Fruit fly (Drosophila melanogaster) whole organism, embryonic: ENCODE data around the gene Prx4.

Experiments
- B-H1 ChIP-seq: fragments of 200-800 bp; sonication (Bioruptor generic); IDR thresholded peaks from 3 replicates; pipeline ENCODE4 v1.3.6; 2022; ENCODE audit warnings: missing biosample characterization, missing genetic modification characterization
- Bdp1 ChIP-seq: fragments of 200-800 bp; sonication (Bioruptor generic); optimal IDR thresholded peaks from 3 replicates; lab custom pipeline; 2016; ENCODE audit warnings: missing biosample characterization, missing genetic modification characterization
- Bgb ChIP-seq: fragments of 200-800 bp; sonication (Bioruptor generic); IDR thresholded peaks from 2 replicates; pipeline ENCODE4 v1.3.6; 2022; ENCODE audit warnings: missing biosample characterization, missing genetic modification characterization; ENCODE audit not compliant: partially characterized antibody
- CG11696 ChIP-seq: fragments of 200-800 bp; sonication (Bioruptor generic); IDR thresholded peaks from 2 replicates; pipeline ENCODE4 v1.3.6; 2022; ENCODE audit warnings: missing biosample characterization, missing genetic modification characterization
- CG12659 ChIP-seq: fragments of 200-800 bp; sonication (Bioruptor generic); optimal IDR thresholded peaks from 3 replicates; lab custom pipeline; 2017; ENCODE audit warnings: mild to moderate bottlenecking, missing biosample characterization, missing genetic modification reagents, missing genetic modification characterization
- CG12942 ChIP-seq: fragments of 200-800 bp; sonication (Bioruptor generic); optimal IDR thresholded peaks from 3 replicates; lab custom pipeline; 2016; ENCODE audit warnings: missing biosample characterization, missing genetic modification characterization
- CG14965 ChIP-seq: fragments of 200-800 bp; sonication (Bioruptor generic); optimal IDR thresholded peaks from 2 replicates; lab custom pipeline; 2016; ENCODE audit warnings: missing biosample characterization, missing genetic modification characterization, borderline replicate concordance
- CG15514 ChIP-seq: fragments of 200-800 bp; sonication (Bioruptor generic); optimal IDR thresholded peaks from 3 replicates; lab custom pipeline; 2017; ENCODE audit warnings: missing biosample characterization, missing genetic modification characterization, mild to moderate bottlenecking, moderate library complexity, missing genetic modification reagents
- CG15601 ChIP-seq: fragments of 200-800 bp; sonication (Bioruptor generic); optimal IDR thresholded peaks from 3 replicates; lab custom pipeline; 2019; ENCODE audit warnings: missing biosample characterization, mild to moderate bottlenecking, missing genetic modification characterization, moderate library complexity
- CG17361 ChIP-seq: fragments of 200-800 bp; sonication (Bioruptor generic); IDR thresholded peaks from 3 replicates; pipeline ENCODE4 v1.3.6; 2022; ENCODE audit warnings: missing biosample characterization, missing genetic modification characterization
- CG18262 ChIP-seq: fragments of 200-800 bp; optimal IDR thresholded peaks from 3 replicates; lab custom pipeline; 2019; ENCODE audit warnings: missing biosample characterization, mild to moderate bottlenecking, missing genetic modification characterization, moderate library complexity
- CG18764 ChIP-seq: fragments of 200-800 bp; sonication (Bioruptor generic); optimal IDR thresholded peaks from 3 replicates; lab custom pipeline; 2016; ENCODE audit warnings: missing biosample characterization, missing genetic modification characterization
- CG2712 ChIP-seq: fragments of 200-800 bp; optimal IDR thresholded peaks from 3 replicates; lab custom pipeline; 2019; ENCODE audit warnings: missing biosample characterization, mild to moderate bottlenecking, missing genetic modification characterization, moderate library complexity
- CG30403 ChIP-seq: fragments of 200-800 bp; sonication (Bioruptor generic); optimal IDR thresholded peaks from 3 replicates; lab custom pipeline; 2016; ENCODE audit warnings: missing biosample characterization, missing genetic modification characterization
- CG4282 ChIP-seq: fragments of 200-800 bp; sonication (Bioruptor generic); optimal IDR thresholded peaks from 2 replicates; lab custom pipeline; 2016; ENCODE audit warnings: missing biosample characterization, missing genetic modification characterization
- CG8089 ChIP-seq: fragments of 200-800 bp; sonication (Bioruptor generic); optimal IDR thresholded peaks from 3 replicates; lab custom pipeline; 2016; ENCODE audit warnings: missing biosample characterization, missing genetic modification characterization
- CG8290 ChIP-seq, 3 experiments: fragments of 200-800 bp; sonication (Bioruptor generic); optimal IDR thresholded peaks; 2 replicates each; lab custom pipeline; 2016 to 2019; ENCODE audit warnings: missing biosample characterization in 3 of 3, missing genetic modification characterization in 3 of 3, mild to moderate bottlenecking in 2 of 3, moderate library complexity in 1 of 3
- Chrac-16 ChIP-seq: fragments of 200-800 bp; sonication (Bioruptor generic); optimal IDR thresholded peaks from 3 replicates; lab custom pipeline; 2016; ENCODE audit warnings: missing biosample characterization, missing genetic modification characterization
- D19B ChIP-seq: fragments of 200-800 bp; sonication (Bioruptor generic); optimal IDR thresholded peaks from 2 replicates; lab custom pipeline; 2017; ENCODE audit warnings: missing biosample characterization, mild to moderate bottlenecking, missing genetic modification characterization
- Dad ChIP-seq: fragments of 200-800 bp; sonication (Bioruptor generic); optimal IDR thresholded peaks from 3 replicates; lab custom pipeline; 2016; ENCODE audit warnings: missing biosample characterization, missing genetic modification characterization
- Dbx ChIP-seq: fragments of 200-800 bp; sonication (Bioruptor generic); IDR thresholded peaks from 3 replicates; pipeline ENCODE4 v1.3.6; 2022; ENCODE audit warnings: missing biosample characterization, missing genetic modification characterization
- Dp ChIP-seq: fragments of 200-800 bp; sonication (Bioruptor generic); optimal IDR thresholded peaks from 2 replicates; lab custom pipeline; 2018; ENCODE audit warnings: missing biosample characterization, mild to moderate bottlenecking, missing genetic modification characterization, moderate library complexity
- Dref ChIP-seq: fragments of 200-800 bp; sonication (Bioruptor generic); IDR thresholded peaks from 2 replicates; pipeline ENCODE4 v1.3.6; 2022; ENCODE audit warnings: missing biosample characterization, missing genetic modification characterization
- Eip74EF ChIP-seq, 2 experiments: fragments of 200-800 bp in 1 of 2; fragments of >200 bp in 1 of 2; sonication (Bioruptor generic) in 1 of 2; optimal IDR thresholded peaks; 2 replicates each; lab custom pipeline; 2017 to 2019; ENCODE audit warnings: missing biosample characterization in 2 of 2, missing genetic modification characterization in 2 of 2, mild to moderate bottlenecking in 1 of 2, moderate library complexity in 1 of 2
- Fer3 ChIP-seq: fragments of 200-800 bp; sonication (Bioruptor generic); optimal IDR thresholded peaks from 2 replicates; lab custom pipeline; 2018; ENCODE audit warnings: missing biosample characterization, mild to moderate bottlenecking, missing genetic modification characterization, moderate library complexity
- HHEX ChIP-seq: fragments of 200-800 bp; sonication (Bioruptor generic); optimal IDR thresholded peaks from 3 replicates; lab custom pipeline; 2017; ENCODE audit warnings: missing biosample characterization, mild to moderate bottlenecking, missing genetic modification characterization, missing genetic modification reagents
- Hey ChIP-seq: fragments of 200-800 bp; sonication (Bioruptor generic); optimal IDR thresholded peaks from 3 replicates; lab custom pipeline; 2018; ENCODE audit warnings: missing biosample characterization, mild to moderate bottlenecking, missing genetic modification characterization
- Kr ChIP-seq: fragments of 200-800 bp; sonication (Bioruptor generic); optimal IDR thresholded peaks from 2 replicates; lab custom pipeline; 2017; ENCODE audit warnings: missing biosample characterization, mild to moderate bottlenecking, missing genetic modification characterization
- MESR4 ChIP-seq: fragments of 200-800 bp; sonication (Bioruptor generic); optimal IDR thresholded peaks from 2 replicates; lab custom pipeline; 2018; ENCODE audit warnings: missing biosample characterization, mild to moderate bottlenecking, missing genetic modification characterization, moderate library complexity
- Meics ChIP-seq: fragments of 200-800 bp; sonication (Bioruptor generic); optimal IDR thresholded peaks from 2 replicates; lab custom pipeline; 2017; ENCODE audit warnings: missing biosample characterization, mild to moderate bottlenecking, missing genetic modification characterization
- Nf-YA ChIP-seq: fragments of 200-800 bp; sonication (Bioruptor generic); IDR thresholded peaks from 2 replicates; pipeline ENCODE4 v1.3.6; 2022; ENCODE audit warnings: missing biosample characterization, missing genetic modification characterization
- PHDP ChIP-seq: fragments of 200-800 bp; sonication (Bioruptor generic); optimal IDR thresholded peaks from 3 replicates; lab custom pipeline; 2018; ENCODE audit warnings: missing biosample characterization, mild to moderate bottlenecking, missing genetic modification characterization, moderate library complexity
- Rfx ChIP-seq: fragments of 200-800 bp; sonication (Bioruptor generic); IDR thresholded peaks from 2 replicates; pipeline ENCODE4 v1.3.6; 2022; ENCODE audit warnings: missing biosample characterization, missing genetic modification characterization
- Sry-β ChIP-seq: fragments of 200-800 bp; sonication (Bioruptor generic); optimal IDR thresholded peaks from 2 replicates; lab custom pipeline; 2018; ENCODE audit warnings: missing biosample characterization, mild to moderate bottlenecking, missing genetic modification characterization, moderate library complexity
- Vsx1 ChIP-seq: fragments of 200-800 bp; sonication (Bioruptor generic); optimal IDR thresholded peaks from 2 replicates; lab custom pipeline; 2017; ENCODE audit warnings: missing biosample characterization, mild to moderate bottlenecking, missing genetic modification characterization, missing genetic modification reagents
- ac ChIP-seq: fragments of 200-800 bp; sonication (Bioruptor generic); optimal IDR thresholded peaks from 3 replicates; lab custom pipeline; 2017; ENCODE audit warnings: missing biosample characterization, mild to moderate bottlenecking, missing genetic modification characterization
- cad ChIP-seq: fragments of >200 bp; optimal IDR thresholded peaks from 2 replicates; lab custom pipeline; 2017; ENCODE audit warnings: missing biosample characterization, missing genetic modification characterization
- cas ChIP-seq: fragments of 200-800 bp; sonication (Bioruptor generic); IDR thresholded peaks from 2 replicates; pipeline ENCODE4 v1.3.6; 2022; ENCODE audit warnings: missing biosample characterization, missing genetic modification characterization
- dmrt11E ChIP-seq: fragments of 200-800 bp; sonication (Bioruptor generic); optimal IDR thresholded peaks from 3 replicates; lab custom pipeline; 2018; ENCODE audit warnings: missing biosample characterization, mild to moderate bottlenecking, missing genetic modification characterization, moderate library complexity
- dmrt99B ChIP-seq: fragments of 200-800 bp; sonication (Bioruptor generic); optimal IDR thresholded peaks from 2 replicates; lab custom pipeline; 2018; ENCODE audit warnings: missing biosample characterization, mild to moderate bottlenecking, missing genetic modification characterization, moderate library complexity
- ewg ChIP-seq: fragments of 200-800 bp; sonication (Bioruptor generic); optimal IDR thresholded peaks from 3 replicates; lab custom pipeline; 2017; ENCODE audit warnings: mild to moderate bottlenecking, missing biosample characterization, missing genetic modification reagents, missing genetic modification characterization
- exex ChIP-seq: fragments of 200-800 bp; sonication (Bioruptor generic); optimal IDR thresholded peaks from 4 replicates; lab custom pipeline; 2018; ENCODE audit warnings: missing biosample characterization, mild to moderate bottlenecking, missing genetic modification characterization, moderate library complexity
- gce ChIP-seq: fragments of 200-800 bp; sonication (Bioruptor generic); IDR thresholded peaks from 3 replicates; pipeline ENCODE4 v1.3.6; 2022; ENCODE audit warnings: missing biosample characterization, missing genetic modification characterization
- insv ChIP-seq, 2 experiments: fragments of 200-800 bp; sonication (Bioruptor generic); optimal IDR thresholded peaks; 3 replicates each; lab custom pipeline; 2016 to 2018; ENCODE audit warnings: missing biosample characterization in 2 of 2, missing genetic modification characterization in 2 of 2
- lbe ChIP-seq: fragments of 200-800 bp; sonication (Bioruptor generic); optimal IDR thresholded peaks from 2 replicates; lab custom pipeline; 2016; ENCODE audit warnings: missing biosample characterization, mild to moderate bottlenecking, missing genetic modification characterization
- luna ChIP-seq: fragments of 200-800 bp; sonication (Bioruptor generic); optimal IDR thresholded peaks from 2 replicates; lab custom pipeline; 2016; ENCODE audit warnings: missing biosample characterization, missing genetic modification characterization
- stwl ChIP-seq: fragments of 200-800 bp; sonication (Bioruptor generic); optimal IDR thresholded peaks from 3 replicates; lab custom pipeline; 2018; ENCODE audit warnings: missing biosample characterization, mild to moderate bottlenecking, missing genetic modification characterization, moderate library complexity
- vvl ChIP-seq: fragments of 200-800 bp; sonication (Bioruptor generic); IDR thresholded peaks from 2 replicates; pipeline ENCODE4 v1.3.6; 2022; ENCODE audit warnings: missing biosample characterization, missing genetic modification characterization

The Prx4 gene

DNA sequence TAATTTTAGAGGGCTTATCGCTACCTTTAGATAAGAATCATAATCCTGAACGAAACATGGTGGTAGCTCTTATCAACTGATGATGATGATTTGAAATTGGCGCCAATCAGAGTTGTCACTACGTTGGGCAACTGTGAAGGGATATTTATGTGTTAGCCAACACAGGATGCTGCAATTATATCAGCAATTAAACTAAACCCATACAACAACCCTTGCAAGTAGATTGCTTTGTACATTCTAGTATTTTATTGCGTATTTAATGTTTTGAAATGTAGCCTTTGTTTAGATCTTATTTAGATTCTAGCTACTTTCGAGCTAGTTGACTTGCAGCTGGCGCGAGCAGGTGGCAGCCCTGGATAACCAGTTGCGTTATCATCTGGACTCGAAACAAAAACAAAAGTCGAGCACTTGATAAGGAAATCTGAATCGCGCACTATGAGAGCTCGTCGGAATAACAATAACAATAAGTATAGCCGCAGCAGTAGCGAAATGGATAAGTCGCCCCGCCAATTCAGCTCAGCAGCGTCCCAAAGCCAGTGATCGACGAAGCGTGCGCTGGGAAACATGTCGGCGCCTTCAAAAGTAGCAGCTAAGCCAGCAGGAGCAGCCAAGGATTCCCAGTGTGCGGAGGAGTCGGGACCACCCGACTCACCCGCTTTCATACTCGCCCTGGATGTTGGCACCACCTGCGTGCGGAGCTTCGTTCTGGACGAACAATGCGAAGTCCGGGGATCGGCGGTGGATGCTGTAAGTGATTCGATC, 10.1 kb downstream of the Prx4 start, which contains the start of gene CG1271 (continued):
- TF ChIP-seq CG12942 (GFP tag; lab: Kevin White, UChicago) (peak; percentile 36), Nf-YA (GFP tag; lab: Robert Waterston, UW) (no peak), CG30403 (peak; percentile 77), luna (GFP tag; lab: Kevin White, UChicago) (no peak), ac (GFP tag; lab: Kevin White, UChicago) (no peak), cad (GFP tag; lab: Kevin White, UChicago) (no peak), Fer3 (tag; lab: Kevin White, UChicago) (peak; percentile 64), dmrt99B (tag; lab: Kevin White, UChicago) (peak; percentile 58), Dp (peak; percentile 92), Dad (peak; percentile 83), CG12659 (GFP tag; lab: Kevin White, UChicago) (peak; percentile 56), Vsx1 (GFP tag; lab: Kevin White, UChicago) (no peak), vvl (GFP tag; lab: Robert Waterston, UW) (peak; percentile 67), CG14965 (GFP tag; lab: Kevin White, UChicago) (no peak), CG8089 (GFP tag; lab: Kevin White, UChicago) (peak; percentile 40), Dbx (GFP tag; lab: Robert Waterston, UW) (peak; percentile 41; the same call in 1 of the 3 replicates), CG8290 (GFP tag; optimal IDR thresholded peaks at IDR 0.05; lab: Kevin White, UChicago) (peak; percentile 73), CG8290 (tag; optimal IDR thresholded peaks at IDR 0.05; lab: Kevin White, UChicago) (peak; percentile 70 to 80), gce (GFP tag; lab: Robert Waterston, UW) (no peak), CG15601 (tag; lab: Kevin White, UChicago) (peak; percentile 59), exex (tag; lab: Kevin White, UChicago) (peak; percentile 80), Hey (no peak), stwl (peak; percentile 88), CG2712 (peak; percentile 71), Rfx (GFP tag; lab: Robert Waterston, UW) (peak; percentile 76), Chrac-16 (GFP tag; lab: Kevin White, UChicago) (peak; percentile 57), CG4282 (GFP tag; lab: Kevin White, UChicago) (peak; percentile 29), Eip74EF (GFP tag; optimal IDR thresholded peaks at IDR 0.05; lab: Kevin White, UChicago) (peak in 1 of 2 experiments; percentile 23), insv (GFP tag; optimal IDR thresholded peaks at IDR 0.05; lab: Kevin White, UChicago) (peak in 1 of 2 experiments; percentile 21), cas (GFP tag; lab: Robert Waterston, UW) (no peak), Dref (GFP tag; lab: Robert Waterston, UW) (0 out of 2 replicates have a peak, but pooled peaks have one; percentile 16), Bgb (GFP tag; lab: Robert Waterston, UW) (no peak), Meics (peak; percentile 75), PHDP (tag; lab: Kevin White, UChicago) (peak; percentile 42), dmrt11E (tag; lab: Kevin White, UChicago) (peak; percentile 11), Sry-β (peak; percentile 99), CG18262 (tag; lab: Kevin White, UChicago) (peak; percentile 56), HHEX (GFP tag; lab: Kevin White, UChicago) (peak; percentile 51), Bdp1 (peak; percentile 28), CG11696 (GFP tag; lab: Robert Waterston, UW) (no peak), D19B (GFP tag; lab: Kevin White, UChicago) (peak; percentile 58), lbe (GFP tag; lab: Kevin White, UChicago) (peak; percentile 1), Kr (no peak), ewg (GFP tag; lab: Kevin White, UChicago) (no peak), CG17361 (peak; percentile 74), CG15514 (GFP tag; lab: Kevin White, UChicago) (peak; percentile 86), B-H1 (no peak), MESR4 (GFP tag; lab: Kevin White, UChicago) (no peak), CG18764 (peak; percentile 51)
